Worm (Caenorhabditis elegans) whole organism, L4 larva: Measurements from ENCODE around the gene B0250.5.

Experiments used
- ZK546.5 ChIP-seq, 2 experiments: sonication (generic microtip); optimal IDR thresholded peaks; 2 replicates each; lab custom pipeline; 2017; ENCODE audit warnings: missing biosample characterization in 2 of 2, missing genetic modification characterization in 2 of 2
- jun-1 ChIP-seq: fragments of 150-350 bp; optimal IDR thresholded peaks from 2 replicates; lab custom pipeline; 2014; ENCODE audit warnings: missing biosample characterization, missing genetic modification reagents, missing genetic modification characterization
- lin-1 ChIP-seq: fragments of 200-800 bp; sonication (Bioruptor generic); IDR thresholded peaks from 2 replicates; pipeline ENCODE4 v1.3.6; 2022; ENCODE audit warnings: missing genetic modification reagents, missing genetic modification characterization, missing compliant biosample characterization
- lin-15B ChIP-seq: fragments of 150-350 bp; sonication (generic microtip); optimal IDR thresholded peaks from 3 replicates; lab custom pipeline; 2014; ENCODE audit warnings: missing biosample characterization, missing genetic modification characterization
- lin-29 ChIP-seq: fragments of 200-800 bp; sonication (Bioruptor generic); IDR thresholded peaks from 2 replicates; pipeline ENCODE4 v1.3.6; 2022; ENCODE audit warnings: missing genetic modification reagents, missing genetic modification characterization, missing compliant biosample characterization
- lin-39 ChIP-seq: fragments of 150-350 bp; optimal IDR thresholded peaks from 2 replicates; lab custom pipeline; 2014; ENCODE audit warnings: missing biosample characterization, missing genetic modification reagents, missing genetic modification characterization
- nhr-237 ChIP-seq: sonication (generic microtip); optimal IDR thresholded peaks from 2 replicates; lab custom pipeline; 2017; ENCODE audit warnings: missing biosample characterization, missing genetic modification characterization
- pqm-1 ChIP-seq: sonication (generic microtip); optimal IDR thresholded peaks from 2 replicates; lab custom pipeline; 2017; ENCODE audit warnings: missing biosample characterization, missing genetic modification characterization
- skn-1 ChIP-seq: fragments of 150-350 bp; optimal IDR thresholded peaks from 2 replicates; lab custom pipeline; 2014; ENCODE audit warnings: missing biosample characterization, missing genetic modification characterization
- unc-62 ChIP-seq, 3 experiments: fragments of 150-350 bp in 1 of 3; sonication (generic microtip); optimal IDR thresholded peaks in 2 of 3; peaks in 1 of 3; 1 replicate in 1 of 3; 2 replicates in 2 of 3; lab custom pipeline; 2014 to 2017; ENCODE audit warnings: missing biosample characterization in 3 of 3, missing genetic modification characterization in 3 of 3, missing genetic modification reagents in 3 of 3, missing genotype in 1 of 3
- zag-1 ChIP-seq: fragments of 150-350 bp; optimal IDR thresholded peaks from 2 replicates; lab custom pipeline; 2014; ENCODE audit warnings: missing biosample characterization, missing genetic modification characterization
- ztf-11 ChIP-seq: fragments of 150-350 bp; optimal IDR thresholded peaks from 2 replicates; lab custom pipeline; 2014; ENCODE audit warnings: missing biosample characterization, missing genetic modification characterization

- TF ChIP-seq lin-1 (GFP tag; lab: Robert Waterston, UW) = no peak
- TF ChIP-seq unc-62 (GFP tag; optimal IDR thresholded peaks at IDR 0.05 in 1 of 2; lab: Kevin White, UChicago) = no peak
- no peak for TF ChIP-seq unc-62 (tag; optimal IDR thresholded peaks at IDR 0.05; lab: Kevin White, UChicago)
- no peak for TF ChIP-seq pqm-1 (tag; lab: Kevin White, UChicago)
- no peak for TF ChIP-seq zag-1
- TF ChIP-seq ZK546.5 (tag; optimal IDR thresholded peaks at IDR 0.05; lab: Kevin White, UChicago) = no peak
- TF ChIP-seq jun-1 (tag; lab: Kevin White, UChicago) = no peak
- no peak for TF ChIP-seq lin-15B (tag; lab: Kevin White, UChicago)
- no peak for TF ChIP-seq skn-1 (tag; lab: Kevin White, UChicago)
- no peak for TF ChIP-seq lin-29 (GFP tag; lab: Robert Waterston, UW)
- no peak for TF ChIP-seq nhr-237 (tag; lab: Kevin White, UChicago)
- TF ChIP-seq ztf-11 = no peak
- TF ChIP-seq lin-39 (tag; lab: Kevin White, UChicago) = no peak
Observed at ce11 chrV:20493271-20494231, at the start of gene B0250.5.
